Worm (Caenorhabditis elegans): Measurements from ENCODE around the gene clec-26.

ce11 chrV:16874966-16875365 is 26.6 kb downstream of the clec-26 start, which contains the start of gene F49A5.10:
- no peak for TF ChIP-seq T22C8.4 (GFP tag; IDR thresholded peaks at IDR 0.05)
- TF ChIP-seq ztf-23 (GFP tag; IDR thresholded peaks at IDR 0.05) = no peak
